Worm (Caenorhabditis elegans) whole organism, L4 larva: Measurements from ENCODE around the gene C27A2.12.

Source experiments
- F26F4.8 ChIP-seq: fragments of 200-800 bp; sonication (Bioruptor generic); conservative IDR thresholded peaks from 2 replicates; pipeline ENCODE4 v1.3.6; 2022; ENCODE audit warnings: missing genetic modification characterization, missing compliant biosample characterization
- F37D6.2 ChIP-seq: sonication (generic microtip); optimal IDR thresholded peaks from 2 replicates; lab custom pipeline; 2016; ENCODE audit warnings: mild to moderate bottlenecking, missing genetic modification characterization, missing compliant biosample characterization
- T20F7.1 ChIP-seq: fragments of 200-800 bp; sonication (Bioruptor generic); optimal IDR thresholded peaks from 2 replicates; lab custom pipeline; 2018; ENCODE audit warnings: mild to moderate bottlenecking, missing genetic modification characterization, missing compliant biosample characterization
- Y105C5A.15 ChIP-seq: fragments of 200-800 bp; sonication (Bioruptor generic); IDR thresholded peaks from 2 replicates; pipeline ENCODE4 v1.3.6; 2022; ENCODE audit warnings: missing genetic modification characterization, missing compliant biosample characterization
- Y75B8A.6 ChIP-seq: fragments of 200-800 bp; sonication (Bioruptor generic); IDR thresholded peaks from 2 replicates; pipeline ENCODE4 v1.3.6; 2022; ENCODE audit warnings: missing genetic modification reagents, missing genetic modification characterization, missing compliant biosample characterization
- aha-1 ChIP-seq: fragments of 150-350 bp; peaks from one replicate; lab custom pipeline; 2014; ENCODE audit warnings: missing biosample characterization, missing genetic modification characterization
- ceh-28 ChIP-seq: fragments of 150-350 bp; optimal IDR thresholded peaks from 2 replicates; lab custom pipeline; 2014; ENCODE audit warnings: missing biosample characterization, missing genetic modification reagents, missing genetic modification characterization
- ceh-32 ChIP-seq: sonication (generic microtip); optimal IDR thresholded peaks from 2 replicates; lab custom pipeline; 2016; ENCODE audit warnings: mild to moderate bottlenecking, missing genetic modification characterization, missing compliant biosample characterization; ENCODE audit not compliant: poor library complexity
- cey-2 ChIP-seq: sonication (generic microtip); optimal IDR thresholded peaks from 3 replicates; lab custom pipeline; 2017; ENCODE audit warnings: missing genetic modification characterization, mild to moderate bottlenecking, missing compliant biosample characterization, antibody characterized with exemption, borderline replicate concordance; ENCODE audit not compliant: insufficient read depth
- ctbp-1 ChIP-seq: fragments of 200-800 bp; sonication (Bioruptor generic); IDR thresholded peaks from 2 replicates; pipeline ENCODE4 v1.3.6; 2022; ENCODE audit warnings: missing genetic modification reagents, missing genetic modification characterization, missing compliant biosample characterization
- daf-12 ChIP-seq: fragments of 150-350 bp; optimal IDR thresholded peaks from 2 replicates; lab custom pipeline; 2014; ENCODE audit warnings: missing biosample characterization, missing genetic modification reagents, missing genetic modification characterization
- daf-16 ChIP-seq, 3 experiments: sonication (generic microtip); optimal IDR thresholded peaks; 2 replicates each; lab custom pipeline; 2016 to 2017; ENCODE audit warnings: missing genetic modification characterization in 3 of 3, missing genetic modification reagents in 3 of 3, mild to moderate bottlenecking in 2 of 3, missing compliant biosample characterization in 2 of 3, missing biosample characterization in 1 of 3, moderate library complexity in 1 of 3
- dmd-6 ChIP-seq: fragments of 200-800 bp; sonication (Bioruptor generic); IDR thresholded peaks from 2 replicates; pipeline ENCODE4 v1.3.6; 2022; ENCODE audit warnings: missing genetic modification reagents, missing genetic modification characterization, missing compliant biosample characterization
- dpl-1 ChIP-seq: fragments of 150-350 bp; optimal IDR thresholded peaks from 2 replicates; lab custom pipeline; 2014; ENCODE audit warnings: missing biosample characterization, missing genetic modification reagents, missing genetic modification characterization
- duxl-1 ChIP-seq: sonication (generic microtip); optimal IDR thresholded peaks from 2 replicates; lab custom pipeline; 2016; ENCODE audit warnings: mild to moderate bottlenecking, missing genetic modification characterization, moderate library complexity, missing compliant biosample characterization; ENCODE audit not compliant: poor library complexity
- dve-1 ChIP-seq: sonication (generic microtip); optimal IDR thresholded peaks from 2 replicates; lab custom pipeline; 2017; ENCODE audit warnings: antibody characterized with exemption, mild to moderate bottlenecking, missing genetic modification characterization, missing compliant biosample characterization; ENCODE audit not compliant: insufficient read depth
- hif-1 ChIP-seq, 2 experiments: sonication (generic microtip); optimal IDR thresholded peaks; 2 replicates each; lab custom pipeline; 2016 to 2017; ENCODE audit warnings: missing compliant biosample characterization in 2 of 2, missing genetic modification characterization in 2 of 2, missing genetic modification reagents in 2 of 2, missing genotype in 2 of 2, mild to moderate bottlenecking in 1 of 2
- hlh-11 ChIP-seq: fragments of 200-800 bp; sonication (Bioruptor generic); optimal IDR thresholded peaks from 2 replicates; lab custom pipeline; 2018; ENCODE audit warnings: mild to moderate bottlenecking, missing genetic modification characterization, missing compliant biosample characterization
- hmg-1.1 ChIP-seq: fragments of 200-800 bp; sonication (Bioruptor generic); IDR thresholded peaks from 2 replicates; pipeline ENCODE4 v1.3.6; 2022; ENCODE audit warnings: missing genetic modification reagents, missing genetic modification characterization, missing compliant biosample characterization
- lim-7 ChIP-seq: fragments of 200-800 bp; sonication (Bioruptor generic); IDR thresholded peaks from 2 replicates; pipeline ENCODE4 v1.3.6; 2022; ENCODE audit warnings: missing genetic modification characterization, missing compliant biosample characterization
- lin-38 ChIP-seq: fragments of 200-800 bp; sonication (Bioruptor generic); IDR thresholded peaks from 2 replicates; pipeline ENCODE4 v1.3.6; 2022; ENCODE audit warnings: missing genetic modification reagents, missing genetic modification characterization, missing compliant biosample characterization
- lin-39 ChIP-seq: fragments of 150-350 bp; optimal IDR thresholded peaks from 2 replicates; lab custom pipeline; 2014; ENCODE audit warnings: missing biosample characterization, missing genetic modification reagents, missing genetic modification characterization
- mes-2 ChIP-seq: sonication (generic microtip); optimal IDR thresholded peaks from 2 replicates; lab custom pipeline; 2016; ENCODE audit warnings: missing genotype, mild to moderate bottlenecking, missing genetic modification characterization, missing compliant biosample characterization; ENCODE audit not compliant: poor library complexity, severe bottlenecking
- mxl-3 ChIP-seq: fragments of 200-800 bp; sonication (Bioruptor generic); optimal IDR thresholded peaks from 2 replicates; lab custom pipeline; 2018; ENCODE audit warnings: mild to moderate bottlenecking, missing genetic modification characterization, missing compliant biosample characterization
- nhr-10 ChIP-seq: fragments of 150-350 bp; optimal IDR thresholded peaks from 2 replicates; lab custom pipeline; 2014; ENCODE audit warnings: missing biosample characterization, missing genetic modification characterization
- nhr-25 ChIP-seq: sonication (generic microtip); optimal IDR thresholded peaks from 2 replicates; lab custom pipeline; 2017; ENCODE audit warnings: missing genetic modification characterization, mild to moderate bottlenecking, missing compliant biosample characterization, antibody characterized with exemption, moderate library complexity, borderline replicate concordance; ENCODE audit not compliant: insufficient read depth
- nhr-28 ChIP-seq: fragments of 150-350 bp; optimal IDR thresholded peaks from 2 replicates; lab custom pipeline; 2014; ENCODE audit warnings: missing biosample characterization, missing genetic modification characterization
- nhr-6 ChIP-seq: fragments of 150-350 bp; optimal IDR thresholded peaks from 2 replicates; lab custom pipeline; 2014; ENCODE audit warnings: missing biosample characterization, missing genetic modification characterization
- nhr-77 ChIP-seq: fragments of 150-350 bp; optimal IDR thresholded peaks from 2 replicates; lab custom pipeline; 2014; ENCODE audit warnings: missing biosample characterization, missing genetic modification characterization
- pha-4 ChIP-seq, 2 experiments: fragments of 150-350 bp in 1 of 2; fragments of 200-800 bp in 1 of 2; sonication (Bioruptor generic) in 1 of 2; IDR thresholded peaks in 1 of 2; optimal IDR thresholded peaks in 1 of 2; 2 replicates each; pipeline versions ENCODE4 v1.3.6 to Lab custom; 2014 to 2022; ENCODE audit warnings: missing genetic modification characterization in 2 of 2, missing genetic modification reagents in 2 of 2, missing biosample characterization in 1 of 2, missing compliant biosample characterization in 1 of 2
- php-3 ChIP-seq: fragments of 200-800 bp; sonication (Bioruptor generic); IDR thresholded peaks from 2 replicates; pipeline ENCODE4 v1.3.6; 2022; ENCODE audit warnings: missing genetic modification reagents, missing genetic modification characterization, missing compliant biosample characterization
- pqm-1 ChIP-seq: sonication (generic microtip); optimal IDR thresholded peaks from 2 replicates; lab custom pipeline; 2017; ENCODE audit warnings: missing biosample characterization, missing genetic modification characterization
- rbr-2 ChIP-seq: sonication (generic microtip); optimal IDR thresholded peaks from 2 replicates; lab custom pipeline; 2016; ENCODE audit warnings: missing genotype, missing genetic modification characterization, missing compliant biosample characterization
- tag-97 ChIP-seq: fragments of 200-800 bp; sonication (Bioruptor generic); IDR thresholded peaks from 2 replicates; pipeline ENCODE4 v1.3.6; 2022; ENCODE audit warnings: missing genetic modification characterization, missing compliant biosample characterization
- tra-1 ChIP-seq: fragments of 200-800 bp; sonication (Bioruptor generic); IDR thresholded peaks from 2 replicates; pipeline ENCODE4 v1.3.6; 2022; ENCODE audit warnings: missing genetic modification reagents, missing genetic modification characterization, missing compliant biosample characterization
- unc-130 ChIP-seq: sonication (generic microtip); optimal IDR thresholded peaks from 2 replicates; lab custom pipeline; 2016; ENCODE audit warnings: missing genetic modification reagents, missing genetic modification characterization, missing compliant biosample characterization
- unc-62 ChIP-seq, 3 experiments: fragments of 150-350 bp in 1 of 3; sonication (generic microtip); optimal IDR thresholded peaks in 2 of 3; peaks in 1 of 3; 1 replicate in 1 of 3; 2 replicates in 2 of 3; lab custom pipeline; 2014 to 2017; ENCODE audit warnings: missing biosample characterization in 3 of 3, missing genetic modification characterization in 3 of 3, missing genetic modification reagents in 3 of 3, missing genotype in 1 of 3
- vab-7 ChIP-seq: fragments of 200-800 bp; sonication (Bioruptor generic); IDR thresholded peaks from 2 replicates; pipeline ENCODE4 v1.3.6; 2022; ENCODE audit warnings: missing genetic modification reagents, missing genetic modification characterization, missing compliant biosample characterization
- zag-1 ChIP-seq: fragments of 150-350 bp; optimal IDR thresholded peaks from 2 replicates; lab custom pipeline; 2014; ENCODE audit warnings: missing biosample characterization, missing genetic modification characterization
- zfp-3 ChIP-seq: fragments of 200-800 bp; sonication (Bioruptor generic); conservative IDR thresholded peaks from 2 replicates; pipeline ENCODE4 v1.3.6; 2022; ENCODE audit warnings: missing genetic modification reagents, missing genetic modification characterization, missing compliant biosample characterization
- zip-2 ChIP-seq: fragments of 150-350 bp; optimal IDR thresholded peaks from 2 replicates; lab custom pipeline; 2014; ENCODE audit warnings: missing biosample characterization, missing genetic modification characterization

The C27A2.12 gene

ce11 chrII:5061794-5062368, 3.9 kb upstream of the C27A2.12 start, which contains the start of gene smc-5:
smc-5 (plus strand) TSS chrII:5062125.
- TF ChIP-seq daf-16 (GFP tag; optimal IDR thresholded peaks at IDR 0.05; lab: Kevin White, UChicago) (no peak), daf-16 (tag; optimal IDR thresholded peaks at IDR 0.05; lab: Kevin White, UChicago) (peak; percentile 42), F37D6.2 (tag; lab: Kevin White, UChicago) (peak; percentile 11), lin-39 (tag; lab: Kevin White, UChicago) (no peak), Y105C5A.15 (GFP tag; lab: Robert Waterston, UW) (no peak), pha-4 (GFP tag; IDR thresholded peaks at IDR 0.05; lab: Robert Waterston, UW) (no peak), pha-4 (tag; optimal IDR thresholded peaks at IDR 0.05; lab: Kevin White, UChicago) (peak; percentile 10), nhr-6 (peak; percentile 56), cey-2 (tag; lab: Kevin White, UChicago) (no peak), lim-7 (no peak), hif-1 (tag; optimal IDR thresholded peaks at IDR 0.05; lab: Kevin White, UChicago) (peak in 1 of 2 experiments; percentile 72), unc-130 (GFP tag; lab: Kevin White, UChicago) (peak; percentile 82), rbr-2 (tag; lab: Kevin White, UChicago) (peak; percentile 59), nhr-28 (tag; lab: Kevin White, UChicago) (peak; percentile 45), tra-1 (no peak), dmd-6 (GFP tag; lab: Robert Waterston, UW) (no peak), dpl-1 (peak; percentile 84), vab-7 (GFP tag; lab: Robert Waterston, UW) (peak; percentile 47; the same call in 1 of the 2 replicates), T20F7.1 (GFP tag; lab: Kevin White, UChicago) (peak; percentile 14), daf-12 (tag; lab: Kevin White, UChicago) (no peak), hmg-1.1 (GFP tag; lab: Robert Waterston, UW) (peak; percentile 47; the same call in 1 of the 2 replicates), aha-1 (tag; lab: Kevin White, UChicago) (peak; percentile 93), nhr-25 (peak; percentile 28), dve-1 (tag; lab: Kevin White, UChicago) (no peak), unc-62 (GFP tag; optimal IDR thresholded peaks at IDR 0.05 in 1 of 2; lab: Kevin White, UChicago) (peak in 1 of 2 experiments; percentile 45), unc-62 (tag; optimal IDR thresholded peaks at IDR 0.05; lab: Kevin White, UChicago) (no peak), nhr-77 (tag; lab: Kevin White, UChicago) (peak; percentile 83), lin-38 (GFP tag; lab: Robert Waterston, UW) (peak; percentile 94), tag-97 (no peak), mes-2 (tag; lab: Kevin White, UChicago) (peak; percentile 92)

DNA sequence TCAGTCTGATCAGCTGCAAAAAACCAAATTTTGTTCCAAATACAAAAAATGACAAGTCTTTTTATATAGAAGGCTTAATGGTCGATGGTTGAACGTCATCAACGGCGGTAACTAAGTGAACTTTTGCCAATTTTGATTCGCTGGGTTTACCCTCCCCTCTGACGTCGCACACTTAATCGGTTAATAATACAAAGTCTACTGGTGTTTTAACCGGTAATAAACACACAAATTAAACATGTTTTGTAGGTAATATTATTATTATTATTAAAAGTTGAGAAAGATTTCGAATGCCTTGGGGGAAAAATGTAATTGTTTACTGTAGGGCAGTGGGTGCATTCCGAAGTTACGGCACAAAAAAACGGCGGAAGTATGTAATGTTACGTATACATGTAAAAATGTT, 2.8 kb upstream of the C27A2.12 start, which contains the start of gene pho-12:
TSS of gene pho-12 (minus strand) at position 101 of the 400 bp plus-strand sequence.
- no peak for TF ChIP-seq zip-2

- peak; percentile 27 for TF ChIP-seq aha-1 (tag; lab: Kevin White, UChicago)
- TF ChIP-seq zfp-3 (GFP tag; lab: Robert Waterston, UW) = peak; percentile 60; the same call in 1 of the 2 replicates
- TF ChIP-seq pqm-1 (tag; lab: Kevin White, UChicago) = no peak
- TF ChIP-seq F26F4.8 (GFP tag; lab: Robert Waterston, UW) = 0 out of 2 replicates have a peak, but pooled peaks have one; percentile 27
- TF ChIP-seq tra-1 = 0 out of 2 replicates have a peak, but pooled peaks have one; percentile 35
- peak; percentile 12 to 14 for TF ChIP-seq hif-1 (tag; optimal IDR thresholded peaks at IDR 0.05; lab: Kevin White, UChicago)
- no peak for TF ChIP-seq php-3 (GFP tag; lab: Robert Waterston, UW)
- peak; percentile 43 for TF ChIP-seq mxl-3
- TF ChIP-seq ctbp-1 (GFP tag; lab: Robert Waterston, UW) = peak; percentile 39; the same call in 1 of the 2 replicates
- no peak for TF ChIP-seq zag-1 (tag; lab: Kevin White, UChicago)
- peak; percentile 75 for TF ChIP-seq hlh-11 (tag; lab: Kevin White, UChicago)
- TF ChIP-seq lin-38 (GFP tag; lab: Robert Waterston, UW) = peak; percentile 89
- peak; percentile 74; the same call in 1 of the 2 replicates for TF ChIP-seq pha-4 (GFP tag; IDR thresholded peaks at IDR 0.05; lab: Robert Waterston, UW)
- no peak for TF ChIP-seq pha-4 (tag; optimal IDR thresholded peaks at IDR 0.05; lab: Kevin White, UChicago)
- no peak for TF ChIP-seq nhr-10
- 0 out of 2 replicates have a peak, but pooled peaks have one; percentile 11 for TF ChIP-seq Y75B8A.6 (GFP tag; lab: Robert Waterston, UW)
- peak; percentile 61 for TF ChIP-seq vab-7 (GFP tag; lab: Robert Waterston, UW)
- TF ChIP-seq duxl-1 (tag; lab: Kevin White, UChicago) = peak; percentile 76
- no peak for TF ChIP-seq unc-62 (GFP tag; optimal IDR thresholded peaks at IDR 0.05 in 1 of 2; lab: Kevin White, UChicago)
- TF ChIP-seq unc-62 (tag; optimal IDR thresholded peaks at IDR 0.05; lab: Kevin White, UChicago) = no peak
- TF ChIP-seq lim-7 = peak; percentile 80
- no peak for TF ChIP-seq ceh-28
- peak; percentile 54 for TF ChIP-seq dpl-1
- peak; percentile 23 for TF ChIP-seq ceh-32 (tag; lab: Kevin White, UChicago)
- TF ChIP-seq dmd-6 (GFP tag; lab: Robert Waterston, UW) = peak; percentile 73
- no peak for TF ChIP-seq tag-97
- TF ChIP-seq nhr-25 = peak; percentile 67
Observed at ce11 chrII:5057315-5057714, 621 bp downstream of the C27A2.12 start.
